Fruit fly (Drosophila melanogaster) Kc167 (cell line): ENCODE data around the gene CG13083.

Experiments used
- Myc ChIP-seq: fragments of >200 bp; optimal IDR thresholded peaks from 2 replicates; lab custom pipeline; 2017; ENCODE audit warnings: missing external identifiers
- Sin3A ChIP-seq: fragments of >200 bp; optimal IDR thresholded peaks from 2 replicates; lab custom pipeline; 2018; ENCODE audit warnings: missing external identifiers
- h ChIP-seq: fragments of >200 bp; optimal IDR thresholded peaks from 3 replicates; lab custom pipeline; 2018; ENCODE audit warnings: missing external identifiers
- insv ChIP-seq: fragments of >200 bp; optimal IDR thresholded peaks from 3 replicates; lab custom pipeline; 2018; ENCODE audit warnings: missing external identifiers
- psq ChIP-seq: fragments of >200 bp; optimal IDR thresholded peaks from 2 replicates; lab custom pipeline; 2017; ENCODE audit warnings: missing external identifiers
- ttk ChIP-seq: sonication (Bioruptor generic); optimal IDR thresholded peaks from 2 replicates; lab custom pipeline; 2017; ENCODE audit warnings: missing external identifiers

DNA sequence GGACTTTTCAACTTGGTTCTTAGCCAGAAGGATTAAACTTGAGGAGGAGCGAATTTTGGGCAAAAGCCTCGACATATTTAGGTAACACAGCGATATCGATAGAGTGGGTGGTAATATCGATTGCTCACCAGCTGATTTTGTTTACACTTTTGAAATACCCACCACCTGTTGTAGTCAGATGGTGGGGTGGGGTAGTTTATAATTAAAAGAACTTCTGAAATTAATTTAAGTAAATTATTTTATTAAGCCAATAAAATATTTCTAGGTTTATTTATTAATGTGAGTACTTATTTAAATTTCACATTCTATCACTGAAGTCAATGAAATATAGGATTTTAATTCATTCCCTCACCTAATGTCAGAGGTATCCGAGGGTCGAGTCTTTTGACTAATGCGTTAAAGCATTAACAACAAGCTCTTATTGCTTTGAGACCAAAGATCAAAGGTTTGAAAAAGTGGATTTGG is 2.7 kb downstream of the CG13083 start, which contains the start of the genes CG10194 and CG18094:
- TF ChIP-seq psq = no peak
- TF ChIP-seq insv (lab: Kevin White, UChicago) = no peak
- TF ChIP-seq Sin3A (lab: Kevin White, UChicago) = no peak
- no peak for TF ChIP-seq h (lab: Kevin White, UChicago)
- no peak for TF ChIP-seq Myc
- no peak for TF ChIP-seq ttk (lab: Kevin White, UChicago)
